Fruit fly (Drosophila melanogaster): Measurements from ENCODE around the gene CG14937.

CG14937 gene

DNA sequence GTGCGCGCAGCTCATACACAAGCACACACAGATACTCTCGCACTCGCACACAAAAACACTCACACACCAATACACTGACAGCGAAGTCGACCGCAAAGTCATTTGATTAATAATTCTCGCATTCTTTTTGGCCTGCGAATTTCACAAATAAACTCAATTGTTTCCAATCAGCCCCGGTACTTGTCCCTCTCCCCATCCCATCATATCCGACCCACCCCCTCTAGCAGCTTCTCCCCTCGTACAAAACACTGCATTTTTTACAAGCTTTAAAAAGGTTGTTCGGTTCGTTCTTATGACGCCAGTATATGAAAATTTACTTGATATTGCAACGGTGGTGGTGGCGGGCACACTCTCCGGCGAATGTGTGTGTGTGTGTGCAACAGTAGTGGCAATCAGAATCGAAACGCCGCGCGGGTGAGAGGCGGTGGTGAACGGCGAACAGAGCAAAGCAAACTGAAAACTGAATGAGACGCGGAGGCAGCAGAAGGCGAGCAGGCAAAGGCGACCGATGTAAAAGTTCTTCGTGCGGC, 13.9 kb upstream of the CG14937 start (continued):
- no peak for TF ChIP-seq OdsH (GFP tag; optimal IDR thresholded peaks at IDR 0.05)
- peak; percentile 11 for TF ChIP-seq achi (GFP tag; optimal IDR thresholded peaks at IDR 0.05)
- no peak for TF ChIP-seq spab (GFP tag; optimal IDR thresholded peaks at IDR 0.05)
- TF ChIP-seq CG16779 (tag; optimal IDR thresholded peaks at IDR 0.05) = peak; percentile 46
- TF ChIP-seq salr (GFP tag; optimal IDR thresholded peaks at IDR 0.05) = peak in 1 of 2 experiments; percentile 19
- no peak for TF ChIP-seq dac (GFP tag; optimal IDR thresholded peaks at IDR 0.05)
- TF ChIP-seq Sox15 (GFP tag; optimal IDR thresholded peaks at IDR 0.05) = no peak
- TF ChIP-seq vri (GFP tag; optimal IDR thresholded peaks at IDR 0.05) = peak; percentile 54
- no peak for TF ChIP-seq Gug (GFP tag; IDR thresholded peaks at IDR 0.05)

DNA sequence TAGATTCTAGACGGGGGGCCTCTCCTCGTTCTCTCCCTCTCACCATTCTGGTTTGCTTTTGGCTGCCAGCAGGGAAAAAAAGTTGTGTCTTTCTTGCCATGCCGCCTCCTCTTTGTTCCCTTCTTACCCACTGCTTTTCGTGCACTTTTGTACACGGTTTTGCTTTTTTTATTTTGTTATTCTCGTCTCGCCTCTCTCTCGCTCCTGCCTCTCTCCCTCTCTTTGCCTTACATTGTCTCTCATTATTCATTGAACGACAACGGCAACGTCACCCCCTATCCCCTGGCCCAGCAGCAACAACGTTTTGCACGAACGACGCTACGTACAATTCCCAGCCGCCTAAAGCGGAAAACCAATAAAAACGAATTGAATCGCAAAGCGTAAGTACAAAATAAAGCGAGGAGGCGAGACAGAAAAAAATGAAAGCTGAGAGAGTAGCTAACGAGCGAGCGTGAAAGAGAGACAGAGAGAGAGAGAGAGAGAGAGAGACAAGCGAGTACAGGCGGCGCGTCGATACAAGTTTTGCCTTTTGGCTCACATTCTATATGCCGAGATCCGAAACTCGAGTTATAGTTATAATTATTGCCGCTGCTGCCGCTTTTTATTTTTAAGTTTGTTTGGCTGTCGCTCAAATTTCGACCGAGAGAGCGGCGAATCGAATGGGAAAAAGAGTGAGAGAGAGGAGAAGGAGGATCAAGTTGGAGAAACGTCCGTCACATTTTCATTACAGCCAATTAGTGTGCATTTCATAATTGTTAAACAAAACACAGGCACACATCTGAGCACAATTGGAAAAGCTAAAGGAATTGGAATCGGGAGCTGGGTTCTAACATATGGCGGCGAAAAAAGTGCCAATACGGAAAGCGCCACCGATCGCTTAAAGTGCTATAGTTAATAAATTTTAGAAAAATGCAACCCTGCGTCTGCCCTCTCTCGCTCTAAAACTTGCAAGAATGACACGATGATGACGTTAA, 13.1 kb upstream of the CG14937 start:
- TF ChIP-seq Met (GFP tag; optimal IDR thresholded peaks at IDR 0.05) (peak; percentile 33), spab (GFP tag; optimal IDR thresholded peaks at IDR 0.05) (peak; percentile 82), cyc (GFP tag; optimal IDR thresholded peaks at IDR 0.05) (no peak), Hr39 (GFP tag; optimal IDR thresholded peaks at IDR 0.05) (no peak), Eip93F (GFP tag; optimal IDR thresholded peaks at IDR 0.05) (peak; percentile 40), CG31627 (GFP tag; optimal IDR thresholded peaks at IDR 0.05) (no peak), CG6854 (GFP tag; optimal IDR thresholded peaks at IDR 0.05) (peak; percentile 85), CG6163 (GFP tag; IDR thresholded peaks at IDR 0.05) (peak; percentile 95), fkh (GFP tag; optimal IDR thresholded peaks at IDR 0.05) (peak; percentile 10), CG6276 (GFP tag; optimal IDR thresholded peaks at IDR 0.05) (peak; percentile 80), CG3919 (GFP tag; optimal IDR thresholded peaks at IDR 0.05) (peak; percentile 52), Eip75B (GFP tag; optimal IDR thresholded peaks at IDR 0.05) (peak; percentile 58), CG8319 (GFP tag; optimal IDR thresholded peaks at IDR 0.05) (no peak), esn (GFP tag; optimal IDR thresholded peaks at IDR 0.05) (peak; percentile 37), pdm3 (GFP tag; optimal IDR thresholded peaks at IDR 0.05) (peak; percentile 38), acj6 (GFP tag; optimal IDR thresholded peaks at IDR 0.05) (no peak), CG3032 (tag; optimal IDR thresholded peaks at IDR 0.05) (peak; percentile 68), CG16779 (tag; optimal IDR thresholded peaks at IDR 0.05) (peak; percentile 88), Sox15 (GFP tag; optimal IDR thresholded peaks at IDR 0.05) (no peak), CG7368 (GFP tag; optimal IDR thresholded peaks at IDR 0.05) (peak; percentile 52), Blimp-1 (GFP tag; optimal IDR thresholded peaks at IDR 0.05) (peak; percentile 56), Smox (GFP tag; optimal IDR thresholded peaks at IDR 0.05) (peak; percentile 58), Gug (GFP tag; IDR thresholded peaks at IDR 0.05) (peak; percentile 54), CG10631 (GFP tag; optimal IDR thresholded peaks at IDR 0.05) (peak; percentile 53), salr (GFP tag; optimal IDR thresholded peaks at IDR 0.05) (peak; percentile 62), CG10669 (GFP tag; optimal IDR thresholded peaks at IDR 0.05) (peak; percentile 71), CG15336 (GFP tag; IDR thresholded peaks at IDR 0.05) (peak; percentile 76), Hr38 (GFP tag; optimal IDR thresholded peaks at IDR 0.05) (no peak), vri (GFP tag; optimal IDR thresholded peaks at IDR 0.05) (peak; percentile 81), fd59A (GFP tag; optimal IDR thresholded peaks at IDR 0.05) (peak; percentile 55), CG11762 (GFP tag; optimal IDR thresholded peaks at IDR 0.05; ENCODE audit: insufficient read depth) (no peak), CG32006 (GFP tag; optimal IDR thresholded peaks at IDR 0.05) (peak; percentile 73), topi (GFP tag; optimal IDR thresholded peaks at IDR 0.05) (no peak), net (GFP tag; optimal IDR thresholded peaks at IDR 0.05) (peak; percentile 76), svp (GFP tag) (peak; percentile 95), Eip78C (GFP tag) (peak; percentile 87), Sox102F (GFP tag; optimal IDR thresholded peaks at IDR 0.05) (peak; percentile 70), lz (GFP tag; optimal IDR thresholded peaks at IDR 0.05) (peak; percentile 4), Lpt (GFP tag; optimal IDR thresholded peaks at IDR 0.05) (peak; percentile 93), eg (GFP tag; IDR thresholded peaks at IDR 0.05) (peak; percentile 87), CG1621 (tag; optimal IDR thresholded peaks at IDR 0.05) (peak; percentile 85), dac (GFP tag; optimal IDR thresholded peaks at IDR 0.05) (peak; percentile 63), dsx (GFP tag; optimal IDR thresholded peaks at IDR 0.05; ENCODE audit: poor library complexity, severe bottlenecking) (peak; percentile 99), ss (GFP tag; optimal IDR thresholded peaks at IDR 0.05) (peak; percentile 91 to 97)

Measured in whole organism, prepupa.